Worm (Caenorhabditis elegans) whole organism, young adult: ENCODE measurements around the gene F54F2.9.

Experiments used
- B0019.2 ChIP-seq: fragments of 200-800 bp; sonication (Bioruptor generic); conservative IDR thresholded peaks from 2 replicates; pipeline ENCODE4 v1.3.6; 2022; ENCODE audit warnings: missing genetic modification reagents, missing genetic modification characterization, missing compliant biosample characterization
- B0336.3 ChIP-seq: fragments of 200-800 bp; sonication (Bioruptor generic); IDR thresholded peaks from 2 replicates; pipeline ENCODE4 v1.3.6; 2022; ENCODE audit warnings: missing genetic modification characterization, missing compliant biosample characterization
- D2030.7 ChIP-seq: fragments of 200-800 bp; sonication (Bioruptor generic); IDR thresholded peaks from 2 replicates; pipeline ENCODE4 v1.3.6; 2022; ENCODE audit warnings: missing genetic modification reagents, missing genetic modification characterization, missing compliant biosample characterization
- F23B12.7 ChIP-seq: sonication (generic microtip); optimal IDR thresholded peaks from 2 replicates; lab custom pipeline; 2017; ENCODE audit warnings: missing genetic modification characterization, mild to moderate bottlenecking, missing compliant biosample characterization, antibody characterized with exemption, moderate library complexity; ENCODE audit not compliant: insufficient read depth
- F39B2.1 ChIP-seq: fragments of 200-800 bp; sonication (Bioruptor generic); IDR thresholded peaks from 2 replicates; pipeline ENCODE4 v1.3.6; 2022; ENCODE audit warnings: missing genetic modification reagents, missing genetic modification characterization, missing compliant biosample characterization
- F52B5.7 ChIP-seq: sonication (generic microtip); optimal IDR thresholded peaks from 2 replicates; lab custom pipeline; 2016; ENCODE audit warnings: mild to moderate bottlenecking, missing genetic modification characterization, missing compliant biosample characterization
- K12H6.12 ChIP-seq: fragments of 200-800 bp; sonication (Bioruptor generic); optimal IDR thresholded peaks from 2 replicates; lab custom pipeline; 2018; ENCODE audit warnings: mild to moderate bottlenecking, missing genetic modification characterization, missing compliant biosample characterization
- Y56A3A.18 ChIP-seq: fragments of 200-800 bp; sonication (Bioruptor generic); IDR thresholded peaks from 2 replicates; pipeline ENCODE4 v1.3.6; 2022; ENCODE audit warnings: missing genetic modification reagents, missing genetic modification characterization, missing compliant biosample characterization
- aptf-2 ChIP-seq: fragments of 200-800 bp; sonication (Bioruptor generic); conservative IDR thresholded peaks from 2 replicates; pipeline ENCODE4 v1.3.6; 2022; ENCODE audit warnings: missing genetic modification reagents, missing genetic modification characterization, missing compliant biosample characterization
- athp-1 ChIP-seq: sonication (generic microtip); optimal IDR thresholded peaks from 2 replicates; lab custom pipeline; 2017; ENCODE audit warnings: mild to moderate bottlenecking, missing genetic modification characterization, missing compliant biosample characterization
- attf-5 ChIP-seq: fragments of 200-800 bp; sonication (Bioruptor generic); optimal IDR thresholded peaks from 2 replicates; lab custom pipeline; 2018; ENCODE audit warnings: mild to moderate bottlenecking, missing genetic modification characterization, missing compliant biosample characterization
- attf-6 ChIP-seq: fragments of 200-800 bp; sonication (Bioruptor generic); IDR thresholded peaks from 2 replicates; pipeline ENCODE4 v1.3.6; 2022; ENCODE audit warnings: missing genetic modification reagents, missing genetic modification characterization, missing compliant biosample characterization
- cebp-1 ChIP-seq, 2 experiments: fragments of 200-800 bp in 1 of 2; sonication (Bioruptor generic) in 1 of 2; sonication (generic microtip) in 1 of 2; IDR thresholded peaks in 1 of 2; optimal IDR thresholded peaks in 1 of 2; 2 replicates each; pipeline versions ENCODE4 v1.3.6 to Lab custom; 2017 to 2022; ENCODE audit warnings: missing compliant biosample characterization in 2 of 2, missing genetic modification characterization in 2 of 2, mild to moderate bottlenecking in 1 of 2, missing genetic modification reagents in 1 of 2, moderate library complexity in 1 of 2
- ceh-100 ChIP-seq: fragments of 200-800 bp; sonication (Bioruptor generic); IDR thresholded peaks from 2 replicates; pipeline ENCODE4 v1.3.6; 2022; ENCODE audit warnings: missing genetic modification reagents, missing genetic modification characterization, missing compliant biosample characterization
- chd-7 ChIP-seq: sonication (generic microtip); optimal IDR thresholded peaks from 2 replicates; lab custom pipeline; 2016; ENCODE audit warnings: mild to moderate bottlenecking, missing genetic modification characterization, moderate library complexity, missing compliant biosample characterization
- die-1 ChIP-seq: sonication (generic microtip); optimal IDR thresholded peaks from 2 replicates; lab custom pipeline; 2016; ENCODE audit warnings: missing genotype, mild to moderate bottlenecking, missing genetic modification characterization, missing compliant biosample characterization
- dox-1 ChIP-seq: fragments of 200-800 bp; sonication (Bioruptor generic); IDR thresholded peaks from 2 replicates; pipeline ENCODE4 v1.3.6; 2022; ENCODE audit warnings: missing genetic modification reagents, missing genetic modification characterization, missing compliant biosample characterization
- dpl-1 ChIP-seq: fragments of 150-350 bp; optimal IDR thresholded peaks from 2 replicates; lab custom pipeline; 2014; ENCODE audit warnings: missing biosample characterization, missing genetic modification reagents, missing genetic modification characterization
- egl-18 ChIP-seq: fragments of 200-800 bp; sonication (Bioruptor generic); IDR thresholded peaks from 2 replicates; pipeline ENCODE4 v1.3.6; 2022; ENCODE audit warnings: missing genetic modification reagents, missing genetic modification characterization, missing compliant biosample characterization
- ets-4 ChIP-seq: fragments of 200-800 bp; sonication (Bioruptor generic); optimal IDR thresholded peaks from 2 replicates; lab custom pipeline; 2018; ENCODE audit warnings: mild to moderate bottlenecking, missing genetic modification characterization, missing compliant biosample characterization
- gei-17 ChIP-seq: fragments of 200-800 bp; sonication (Bioruptor generic); optimal IDR thresholded peaks from 2 replicates; lab custom pipeline; 2018; ENCODE audit warnings: mild to moderate bottlenecking, missing genetic modification characterization, missing compliant biosample characterization
- let-607 ChIP-seq, 2 experiments: fragments of 200-800 bp in 1 of 2; sonication (Bioruptor generic) in 1 of 2; sonication (generic microtip) in 1 of 2; optimal IDR thresholded peaks; 2 replicates each; lab custom pipeline; 2016 to 2018; ENCODE audit warnings: mild to moderate bottlenecking in 2 of 2, missing compliant biosample characterization in 2 of 2, missing genetic modification characterization in 2 of 2, moderate library complexity in 2 of 2, missing genotype in 1 of 2
- lin-40 ChIP-seq: sonication (generic microtip); optimal IDR thresholded peaks from 2 replicates; lab custom pipeline; 2016; ENCODE audit warnings: missing genetic modification characterization, mild to moderate bottlenecking, missing compliant biosample characterization, missing genotype, missing genetic modification reagents
- lir-1 ChIP-seq: fragments of 200-800 bp; sonication (Bioruptor generic); conservative IDR thresholded peaks from 2 replicates; pipeline ENCODE4 v1.3.6; 2022; ENCODE audit warnings: missing genetic modification reagents, missing genetic modification characterization, missing compliant biosample characterization
- lsl-1 ChIP-seq: fragments of 200-800 bp; sonication (Bioruptor generic); optimal IDR thresholded peaks from 2 replicates; lab custom pipeline; 2018; ENCODE audit warnings: mild to moderate bottlenecking, missing genetic modification characterization, moderate library complexity, missing compliant biosample characterization
- madf-6 ChIP-seq: fragments of 200-800 bp; sonication (Bioruptor generic); IDR thresholded peaks from 2 replicates; pipeline ENCODE4 v1.3.6; 2022; ENCODE audit warnings: missing genetic modification reagents, missing genetic modification characterization, missing compliant biosample characterization
- nfya-1 ChIP-seq: sonication (generic microtip); optimal IDR thresholded peaks from 2 replicates; lab custom pipeline; 2017; ENCODE audit warnings: antibody characterized with exemption, missing compliant biosample characterization, missing genetic modification characterization, borderline replicate concordance; ENCODE audit not compliant: insufficient read depth
- nfya-2 ChIP-seq: fragments of 200-800 bp; sonication (Bioruptor generic); IDR thresholded peaks from 2 replicates; pipeline ENCODE4 v1.3.6; 2022; ENCODE audit warnings: missing genetic modification reagents, missing genetic modification characterization, missing compliant biosample characterization
- nhr-80 ChIP-seq: sonication (generic microtip); optimal IDR thresholded peaks from 2 replicates; lab custom pipeline; 2016; ENCODE audit warnings: missing genetic modification characterization, missing compliant biosample characterization
- repo-1 ChIP-seq: sonication (generic microtip); optimal IDR thresholded peaks from 2 replicates; lab custom pipeline; 2017; ENCODE audit warnings: mild to moderate bottlenecking, missing genetic modification characterization, missing compliant biosample characterization
- sdz-38 ChIP-seq: sonication (generic microtip); optimal IDR thresholded peaks from 2 replicates; lab custom pipeline; 2016; ENCODE audit warnings: missing genotype, missing genetic modification characterization, missing compliant biosample characterization
- snpc-4 ChIP-seq, 5 experiments: fragments of 150-350 bp in 1 of 5; sonication (generic microtip) in 4 of 5; optimal IDR thresholded peaks; 2 replicates each; lab custom pipeline; 2014 to 2018; ENCODE audit warnings: missing genetic modification characterization in 5 of 5, missing biosample characterization in 3 of 5, antibody characterized with exemption in 2 of 5, mild to moderate bottlenecking in 2 of 5, missing compliant biosample characterization in 2 of 5, missing genotype in 2 of 5, moderate library complexity in 2 of 5, missing genetic modification reagents in 1 of 5
- somi-1 ChIP-seq: fragments of 200-800 bp; sonication (Bioruptor generic); optimal IDR thresholded peaks from 2 replicates; lab custom pipeline; 2018; ENCODE audit warnings: mild to moderate bottlenecking, missing genetic modification characterization, missing compliant biosample characterization
- sptf-2 ChIP-seq: fragments of 200-800 bp; sonication (Bioruptor generic); optimal IDR thresholded peaks from 2 replicates; lab custom pipeline; 2018; ENCODE audit warnings: mild to moderate bottlenecking, missing genetic modification characterization, missing compliant biosample characterization
- tbp1 ChIP-seq: fragments of 200-800 bp; sonication (Bioruptor generic); optimal IDR thresholded peaks from 2 replicates; lab custom pipeline; 2018; ENCODE audit warnings: mild to moderate bottlenecking, missing genetic modification characterization, missing compliant biosample characterization
- tbx-9 ChIP-seq: sonication (generic microtip); optimal IDR thresholded peaks from 2 replicates; lab custom pipeline; 2016; ENCODE audit warnings: borderline replicate concordance, missing genetic modification characterization, inconsistent platforms, missing compliant biosample characterization
- tlf-1 ChIP-seq: fragments of 200-800 bp; sonication (Bioruptor generic); optimal IDR thresholded peaks from 2 replicates; lab custom pipeline; 2018; ENCODE audit warnings: mild to moderate bottlenecking, missing genetic modification characterization, missing compliant biosample characterization
- unc-62 ChIP-seq: fragments of 150-350 bp; optimal IDR thresholded peaks from 2 replicates; lab custom pipeline; 2014; ENCODE audit warnings: missing biosample characterization, missing genetic modification reagents, missing genetic modification characterization
- zfh-2 ChIP-seq: fragments of 200-800 bp; sonication (Bioruptor generic); conservative IDR thresholded peaks from 2 replicates; pipeline ENCODE4 v1.3.6; 2022; ENCODE audit warnings: missing genetic modification reagents, missing genetic modification characterization, missing compliant biosample characterization
- zim-3 ChIP-seq: sonication (generic microtip); optimal IDR thresholded peaks from 2 replicates; lab custom pipeline; 2017; ENCODE audit warnings: mild to moderate bottlenecking, missing genetic modification characterization, moderate library complexity, missing compliant biosample characterization
- ztf-28 ChIP-seq: fragments of 200-800 bp; sonication (Bioruptor generic); IDR thresholded peaks from 2 replicates; pipeline ENCODE4 v1.3.6; 2022; ENCODE audit warnings: missing genetic modification reagents, missing genetic modification characterization, missing compliant biosample characterization
- ztf-3 ChIP-seq: fragments of 200-800 bp; sonication (Bioruptor generic); optimal IDR thresholded peaks from 2 replicates; lab custom pipeline; 2018; ENCODE audit warnings: mild to moderate bottlenecking, missing genetic modification characterization, missing compliant biosample characterization
- ztf-6 ChIP-seq: fragments of 200-800 bp; sonication (Bioruptor generic); IDR thresholded peaks from 2 replicates; pipeline ENCODE4 v1.3.6; 2022; ENCODE audit warnings: missing genetic modification reagents, missing genetic modification characterization, missing compliant biosample characterization

The F54F2.9 gene

ce11 chrIII:8873045-8873457 is 46.0 kb upstream of the F54F2.9 start:
- TF ChIP-seq sptf-2 (GFP tag; lab: Kevin White, UChicago) (no peak), athp-1 (tag; lab: Kevin White, UChicago) (no peak), F39B2.1 (GFP tag; lab: Robert Waterston, UW) (no peak), K12H6.12 (tag; lab: Kevin White, UChicago) (peak; percentile 1), die-1 (tag; lab: Kevin White, UChicago) (no peak), zfh-2 (GFP tag; lab: Robert Waterston, UW) (peak; percentile 79), B0336.3 (GFP tag; lab: Robert Waterston, UW) (no peak), F52B5.7 (tag; lab: Kevin White, UChicago) (peak; percentile 25), dox-1 (GFP tag; lab: Robert Waterston, UW) (peak; percentile 18; the same call in 1 of the 2 replicates), B0019.2 (GFP tag; lab: Robert Waterston, UW) (no peak), F23B12.7 (tag; lab: Kevin White, UChicago) (no peak)

ce11 chrIII:8869663-8870062 is 42.6 kb upstream of the F54F2.9 start:
- TF ChIP-seq somi-1, result no peak
- no peak for TF ChIP-seq nfya-2
- no peak for TF ChIP-seq repo-1 (tag; lab: Kevin White, UChicago)
- no peak for TF ChIP-seq dox-1 (GFP tag; lab: Robert Waterston, UW)
- no peak for TF ChIP-seq ceh-100 (GFP tag; lab: Robert Waterston, UW)
- no peak for TF ChIP-seq lsl-1 (GFP tag; lab: Kevin White, UChicago)
- TF ChIP-seq ets-4 (GFP tag; lab: Kevin White, UChicago), result no peak
- TF ChIP-seq ztf-28, result no peak
- no peak for TF ChIP-seq attf-6 (GFP tag; lab: Robert Waterston, UW)
- no peak for TF ChIP-seq nfya-1 (tag; lab: Kevin White, UChicago)
- no peak for TF ChIP-seq tlf-1 (GFP tag; lab: Kevin White, UChicago)
- no peak for TF ChIP-seq madf-6 (GFP tag; lab: Robert Waterston, UW)
- TF ChIP-seq tbx-9 (tag; lab: Kevin White, UChicago), result no peak
- no peak for TF ChIP-seq ztf-3 (GFP tag; lab: Kevin White, UChicago)
- TF ChIP-seq ztf-6 (GFP tag; lab: Robert Waterston, UW), result no peak
- TF ChIP-seq egl-18, result no peak

ce11 chrIII:8867922-8868655 is 41.1 kb upstream of the F54F2.9 start:
- TF ChIP-seq gei-17 (GFP tag; lab: Kevin White, UChicago) (no peak), lsl-1 (GFP tag; lab: Kevin White, UChicago) (no peak), attf-5 (GFP tag; lab: Kevin White, UChicago) (peak; percentile 39), Y56A3A.18 (peak; percentile 56; the same call in 1 of the 2 replicates), let-607 (tag; optimal IDR thresholded peaks at IDR 0.05; lab: Kevin White, UChicago) (peak in 1 of 2 experiments; percentile 21), tbp1 (GFP tag; lab: Kevin White, UChicago) (peak; percentile 46), F23B12.7 (tag; lab: Kevin White, UChicago) (peak; percentile 12), cebp-1 (GFP tag; IDR thresholded peaks at IDR 0.05; lab: Robert Waterston, UW) (peak; percentile 96), cebp-1 (tag; optimal IDR thresholded peaks at IDR 0.05; lab: Kevin White, UChicago) (peak; percentile 97), sdz-38 (tag; lab: Kevin White, UChicago) (no peak), nhr-80 (tag; lab: Kevin White, UChicago) (peak; percentile 90), D2030.7 (no peak), unc-62 (GFP tag; lab: Kevin White, UChicago) (peak; percentile 31), chd-7 (tag; lab: Kevin White, UChicago) (no peak), lir-1 (no peak), lin-40 (peak; percentile 40), zim-3 (tag; lab: Kevin White, UChicago) (peak; percentile 75), dpl-1 (GFP tag; lab: Kevin White, UChicago) (no peak), snpc-4 (GFP tag; optimal IDR thresholded peaks at IDR 0.05; lab: Kevin White, UChicago) (no peak), snpc-4 (tag; optimal IDR thresholded peaks at IDR 0.05; lab: Kevin White, UChicago) (peak in 1 of 4 experiments; percentile 15), aptf-2 (GFP tag; lab: Robert Waterston, UW) (0 out of 2 replicates have a peak, but pooled peaks have one; percentile 46)
